Fruit fly (Drosophila melanogaster) whole organism, embryonic: ENCODE measurements around the gene Hexo2.

Experiments
- Ada2b ChIP-seq: fragments of 200-800 bp; sonication (Bioruptor generic); IDR thresholded peaks from 2 replicates; pipeline ENCODE4 v1.3.6; 2022; ENCODE audit warnings: missing biosample characterization, missing genetic modification characterization
- Asciz ChIP-seq: fragments of 200-800 bp; sonication (Bioruptor generic); optimal IDR thresholded peaks from 2 replicates; lab custom pipeline; 2017; ENCODE audit warnings: missing biosample characterization, mild to moderate bottlenecking, missing genetic modification characterization, missing genetic modification reagents
- B-H2 ChIP-seq: fragments of 200-800 bp; sonication (Bioruptor generic); optimal IDR thresholded peaks from 2 replicates; lab custom pipeline; 2018; ENCODE audit warnings: missing biosample characterization, mild to moderate bottlenecking, missing genetic modification characterization
- CG14860 ChIP-seq: fragments of 200-800 bp; sonication (Bioruptor generic); IDR thresholded peaks from 3 replicates; pipeline ENCODE4 v1.3.6; 2022; ENCODE audit warnings: missing biosample characterization, missing genetic modification characterization; ENCODE audit not compliant: partially characterized antibody
- CG15269 ChIP-seq: fragments of 200-800 bp; sonication (Bioruptor generic); optimal IDR thresholded peaks from 2 replicates; lab custom pipeline; 2018; ENCODE audit warnings: missing biosample characterization, mild to moderate bottlenecking, missing genetic modification characterization, moderate library complexity
- CG18476 ChIP-seq: fragments of 200-800 bp; sonication (Bioruptor generic); optimal IDR thresholded peaks from 2 replicates; lab custom pipeline; 2016; ENCODE audit warnings: missing biosample characterization, mild to moderate bottlenecking, missing genetic modification characterization
- CG18619 ChIP-seq: fragments of 200-800 bp; sonication (Bioruptor generic); optimal IDR thresholded peaks from 3 replicates; lab custom pipeline; 2017; ENCODE audit warnings: missing biosample characterization, mild to moderate bottlenecking, missing genetic modification characterization
- CG30403 ChIP-seq: fragments of 200-800 bp; sonication (Bioruptor generic); optimal IDR thresholded peaks from 3 replicates; lab custom pipeline; 2016; ENCODE audit warnings: missing biosample characterization, missing genetic modification characterization
- CG3163 ChIP-seq: fragments of 200-800 bp; sonication (Bioruptor generic); optimal IDR thresholded peaks from 3 replicates; lab custom pipeline; 2016; ENCODE audit warnings: missing biosample characterization, missing genetic modification characterization
- CG3407 ChIP-seq: fragments of 200-800 bp; sonication (Bioruptor generic); optimal IDR thresholded peaks from 2 replicates; lab custom pipeline; 2018; ENCODE audit warnings: missing biosample characterization, mild to moderate bottlenecking, missing genetic modification characterization
- CG4282 ChIP-seq: fragments of 200-800 bp; sonication (Bioruptor generic); optimal IDR thresholded peaks from 2 replicates; lab custom pipeline; 2016; ENCODE audit warnings: missing biosample characterization, missing genetic modification characterization
- CG4730 ChIP-seq: fragments of 200-800 bp; sonication (Bioruptor generic); IDR thresholded peaks from 2 replicates; pipeline ENCODE4 v1.3.6; 2022; ENCODE audit warnings: missing biosample characterization, missing genetic modification characterization
- CG6175 ChIP-seq: fragments of 200-800 bp; sonication (Bioruptor generic); IDR thresholded peaks from 3 replicates; pipeline ENCODE4 v1.3.6; 2022; ENCODE audit warnings: missing biosample characterization, missing genetic modification characterization
- CG7271 ChIP-seq: fragments of 200-800 bp; sonication (Bioruptor generic); optimal IDR thresholded peaks from 2 replicates; lab custom pipeline; 2018; ENCODE audit warnings: missing biosample characterization, mild to moderate bottlenecking, missing genetic modification characterization, moderate library complexity
- CG7372 ChIP-seq: fragments of 200-800 bp; sonication (Bioruptor generic); IDR thresholded peaks from 2 replicates; pipeline ENCODE4 v1.3.6; 2022; ENCODE audit warnings: missing biosample characterization, missing genetic modification characterization
- CG7928 ChIP-seq: fragments of 200-800 bp; sonication (Bioruptor generic); optimal IDR thresholded peaks from 2 replicates; lab custom pipeline; 2017; ENCODE audit warnings: missing biosample characterization, mild to moderate bottlenecking, missing genetic modification characterization
- CG8924 ChIP-seq: fragments of 200-800 bp; optimal IDR thresholded peaks from 3 replicates; lab custom pipeline; 2019; ENCODE audit warnings: missing biosample characterization, mild to moderate bottlenecking, missing genetic modification characterization, moderate library complexity
- CG9609 ChIP-seq: fragments of 200-800 bp; sonication (Bioruptor generic); optimal IDR thresholded peaks from 3 replicates; lab custom pipeline; 2016; ENCODE audit warnings: missing biosample characterization, missing genetic modification characterization
- CG9727 ChIP-seq: fragments of 200-800 bp; sonication (Bioruptor generic); optimal IDR thresholded peaks from 3 replicates; lab custom pipeline; 2017; ENCODE audit warnings: missing biosample characterization, mild to moderate bottlenecking, missing genetic modification characterization
- CG9797 ChIP-seq: fragments of 200-800 bp; sonication (Bioruptor generic); optimal IDR thresholded peaks from 3 replicates; lab custom pipeline; 2018; ENCODE audit warnings: missing biosample characterization, mild to moderate bottlenecking, missing genetic modification characterization
- CHES-1-like ChIP-seq: fragments of 200-800 bp; sonication (Bioruptor generic); optimal IDR thresholded peaks from 2 replicates; lab custom pipeline; 2016; ENCODE audit warnings: missing biosample characterization, missing genetic modification characterization
- Eip74EF ChIP-seq, 2 experiments: fragments of 200-800 bp in 1 of 2; fragments of >200 bp in 1 of 2; sonication (Bioruptor generic) in 1 of 2; optimal IDR thresholded peaks; 2 replicates each; lab custom pipeline; 2017 to 2019; ENCODE audit warnings: missing biosample characterization in 2 of 2, missing genetic modification characterization in 2 of 2, mild to moderate bottlenecking in 1 of 2, moderate library complexity in 1 of 2
- Fer2 ChIP-seq: fragments of 200-800 bp; sonication (Bioruptor generic); optimal IDR thresholded peaks from 2 replicates; lab custom pipeline; 2018; ENCODE audit warnings: missing biosample characterization, mild to moderate bottlenecking, missing genetic modification characterization, moderate library complexity
- H2.0 ChIP-seq: fragments of 200-800 bp; sonication (Bioruptor generic); IDR thresholded peaks from 2 replicates; pipeline ENCODE4 v1.3.6; 2022; ENCODE audit warnings: missing biosample characterization, missing genetic modification characterization
- HHEX ChIP-seq: fragments of 200-800 bp; sonication (Bioruptor generic); optimal IDR thresholded peaks from 3 replicates; lab custom pipeline; 2017; ENCODE audit warnings: missing biosample characterization, mild to moderate bottlenecking, missing genetic modification characterization, missing genetic modification reagents
- Mes4 ChIP-seq: fragments of 200-800 bp; sonication (Bioruptor generic); optimal IDR thresholded peaks from 2 replicates; lab custom pipeline; 2016; ENCODE audit warnings: missing biosample characterization, missing genetic modification characterization
- NC2α ChIP-seq: fragments of 200-800 bp; sonication (Bioruptor generic); optimal IDR thresholded peaks from 2 replicates; lab custom pipeline; 2016; ENCODE audit warnings: missing biosample characterization, missing genetic modification characterization
- NFAT ChIP-seq: fragments of 200-800 bp; sonication (Bioruptor generic); IDR thresholded peaks from 2 replicates; pipeline ENCODE4 v1.3.6; 2022; ENCODE audit warnings: missing biosample characterization, missing genetic modification characterization
- NfI ChIP-seq: fragments of 200-800 bp; sonication (Bioruptor generic); optimal IDR thresholded peaks from 3 replicates; lab custom pipeline; 2018; ENCODE audit warnings: missing biosample characterization, mild to moderate bottlenecking, missing genetic modification characterization, moderate library complexity
- Ptx1 ChIP-seq: fragments of 200-800 bp; sonication (Bioruptor generic); IDR thresholded peaks from 2 replicates; pipeline ENCODE4 v1.3.6; 2022; ENCODE audit warnings: missing biosample characterization, missing genetic modification characterization
- Rx ChIP-seq: fragments of 200-800 bp; sonication (Bioruptor generic); IDR thresholded peaks from 2 replicates; pipeline ENCODE4 v1.3.6; 2022; ENCODE audit warnings: missing biosample characterization, missing genetic modification characterization
- Sin3A ChIP-seq: fragments of >200 bp; optimal IDR thresholded peaks from 2 replicates; lab custom pipeline; 2018
- Spps ChIP-seq: fragments of 200-800 bp; sonication (Bioruptor generic); optimal IDR thresholded peaks from 2 replicates; lab custom pipeline; 2018; ENCODE audit warnings: missing biosample characterization, mild to moderate bottlenecking, missing genetic modification characterization
- al ChIP-seq: fragments of 200-800 bp; sonication (Bioruptor generic); IDR thresholded peaks from 2 replicates; pipeline ENCODE4 v1.3.6; 2022; ENCODE audit warnings: missing biosample characterization, missing genetic modification characterization
- ase ChIP-seq: fragments of 200-800 bp; sonication (Bioruptor generic); IDR thresholded peaks from 3 replicates; pipeline ENCODE4 v1.3.6; 2022; ENCODE audit warnings: missing biosample characterization, missing genetic modification characterization
- cg ChIP-seq: fragments of 200-800 bp; sonication (Bioruptor generic); optimal IDR thresholded peaks from 3 replicates; lab custom pipeline; 2019; ENCODE audit warnings: missing biosample characterization, mild to moderate bottlenecking, missing genetic modification characterization, moderate library complexity
- chn ChIP-seq: fragments of 200-800 bp; sonication (Bioruptor generic); optimal IDR thresholded peaks from 2 replicates; lab custom pipeline; 2016; ENCODE audit warnings: missing biosample characterization, missing genetic modification characterization
- dan ChIP-seq: fragments of 200-800 bp; sonication (Bioruptor generic); IDR thresholded peaks from 2 replicates; pipeline ENCODE4 v1.3.6; 2022; ENCODE audit warnings: missing biosample characterization, missing genetic modification characterization
- eve ChIP-seq, 2 experiments: fragments of >200 bp; optimal IDR thresholded peaks; 2 replicates each; lab custom pipeline; 2017; ENCODE audit warnings: missing biosample characterization in 2 of 2, missing genetic modification characterization in 2 of 2
- eyg ChIP-seq: fragments of 200-800 bp; sonication (Bioruptor generic); optimal IDR thresholded peaks from 3 replicates; lab custom pipeline; 2016; ENCODE audit warnings: missing biosample characterization, missing genetic modification characterization
- gce ChIP-seq: fragments of 200-800 bp; sonication (Bioruptor generic); IDR thresholded peaks from 3 replicates; pipeline ENCODE4 v1.3.6; 2022; ENCODE audit warnings: missing biosample characterization, missing genetic modification characterization
- gsb-n ChIP-seq: fragments of 200-800 bp; sonication (Bioruptor generic); optimal IDR thresholded peaks from 3 replicates; lab custom pipeline; 2018; ENCODE audit warnings: missing biosample characterization, mild to moderate bottlenecking, missing genetic modification characterization
- luna ChIP-seq: fragments of 200-800 bp; sonication (Bioruptor generic); optimal IDR thresholded peaks from 2 replicates; lab custom pipeline; 2016; ENCODE audit warnings: missing biosample characterization, missing genetic modification characterization
- mam ChIP-seq: fragments of 200-800 bp; sonication (Bioruptor generic); optimal IDR thresholded peaks from 3 replicates; lab custom pipeline; 2016; ENCODE audit warnings: missing biosample characterization, missing genetic modification characterization
- peb ChIP-seq: fragments of 200-800 bp; sonication (Bioruptor generic); IDR thresholded peaks from 2 replicates; pipeline ENCODE4 v1.3.6; 2022; ENCODE audit warnings: missing biosample characterization, missing genetic modification characterization
- pfk ChIP-seq: fragments of 200-800 bp; sonication (Bioruptor generic); optimal IDR thresholded peaks from 2 replicates; lab custom pipeline; 2018; ENCODE audit warnings: missing biosample characterization, mild to moderate bottlenecking, missing genetic modification characterization, moderate library complexity
- sens-2 ChIP-seq: fragments of 200-800 bp; sonication (Bioruptor generic); IDR thresholded peaks from 2 replicates; pipeline ENCODE4 v1.3.6; 2022; ENCODE audit warnings: missing biosample characterization, missing genetic modification characterization
- tin ChIP-seq: fragments of 200-800 bp; sonication (Bioruptor generic); optimal IDR thresholded peaks from 3 replicates; lab custom pipeline; 2016; ENCODE audit warnings: missing biosample characterization, missing genetic modification characterization
- unpg ChIP-seq: fragments of 200-800 bp; sonication (Bioruptor generic); optimal IDR thresholded peaks from 3 replicates; lab custom pipeline; 2018; ENCODE audit warnings: missing biosample characterization, mild to moderate bottlenecking, missing genetic modification characterization, moderate library complexity
- wek ChIP-seq: fragments of 200-800 bp; sonication (Bioruptor generic); optimal IDR thresholded peaks from 3 replicates; lab custom pipeline; 2018; ENCODE audit warnings: missing biosample characterization, mild to moderate bottlenecking, missing genetic modification characterization, moderate library complexity
- zen2 ChIP-seq: fragments of 200-800 bp; sonication (Bioruptor generic); IDR thresholded peaks from 3 replicates; pipeline ENCODE4 v1.3.6; 2022; ENCODE audit warnings: missing biosample characterization, missing genetic modification characterization; ENCODE audit not compliant: partially characterized antibody

Gene Hexo2

DNA sequence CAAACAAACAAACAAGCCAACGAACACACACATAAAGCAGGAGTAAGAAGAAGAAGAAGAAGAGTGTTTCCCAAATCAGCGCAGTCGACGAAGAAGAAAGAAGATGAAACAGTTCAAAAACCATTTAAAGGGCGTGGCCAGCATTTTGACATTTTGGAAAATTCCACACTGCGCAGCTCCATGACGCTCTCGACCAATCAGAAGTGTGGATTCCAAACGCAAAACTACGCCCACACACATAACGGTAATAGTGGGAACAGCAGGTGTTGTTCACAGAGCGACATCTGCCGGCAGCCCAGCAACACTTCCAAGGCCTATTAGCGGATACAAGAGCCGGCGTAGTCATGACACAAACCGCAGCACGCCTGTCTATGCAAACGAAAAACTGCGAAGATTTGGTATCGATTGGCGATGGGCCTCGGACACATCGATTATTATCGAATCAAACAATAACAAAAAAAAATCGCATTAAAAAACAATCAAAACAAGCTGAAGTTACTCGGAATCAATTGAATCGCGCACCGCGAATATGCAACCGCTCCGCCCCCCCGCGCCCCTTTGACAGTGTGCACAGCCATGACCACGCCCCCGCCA, 32.7 kb upstream of the Hexo2 start, which contains the start of gene Rubicon (continued):
- TF ChIP-seq Rx (GFP tag; lab: Robert Waterston, UW) (no peak), CG7372 (GFP tag; lab: Robert Waterston, UW) (no peak), CG18619 (peak; percentile 41), CG9727 (GFP tag; lab: Kevin White, UChicago) (peak; percentile 17), peb (GFP tag; lab: Robert Waterston, UW) (no peak), Eip74EF (GFP tag; optimal IDR thresholded peaks at IDR 0.05; lab: Kevin White, UChicago) (no peak), dan (GFP tag; lab: Robert Waterston, UW) (no peak), CHES-1-like (GFP tag; lab: Kevin White, UChicago) (peak; percentile 55), CG9609 (GFP tag; lab: Kevin White, UChicago) (no peak), B-H2 (GFP tag; lab: Kevin White, UChicago) (peak; percentile 59), Mes4 (peak; percentile 5), CG14860 (GFP tag; lab: Robert Waterston, UW) (peak; percentile 84), ase (no peak), al (GFP tag; lab: Robert Waterston, UW) (no peak), gce (no peak; the same call in 2 of the 3 replicates), luna (GFP tag; lab: Kevin White, UChicago) (no peak), NFAT (GFP tag; lab: Robert Waterston, UW) (no peak), NC2α (GFP tag; lab: Kevin White, UChicago) (no peak), eve (GFP tag; optimal IDR thresholded peaks at IDR 0.05; lab: Kevin White, UChicago) (no peak), CG7271 (no peak), cg (peak; percentile 51), tin (GFP tag; lab: Kevin White, UChicago) (peak; percentile 22), chn (GFP tag; lab: Kevin White, UChicago) (peak; percentile 23), CG7928 (GFP tag; lab: Kevin White, UChicago) (no peak), HHEX (GFP tag; lab: Kevin White, UChicago) (no peak), CG4282 (peak; percentile 39), CG18476 (no peak), zen2 (peak; percentile 83; the same call in 2 of the 3 replicates), NfI (GFP tag; lab: Kevin White, UChicago) (peak; percentile 63), Fer2 (tag; lab: Kevin White, UChicago) (no peak), Ptx1 (GFP tag; lab: Robert Waterston, UW) (peak; percentile 38), CG8924 (peak; percentile 45), Sin3A (lab: Kevin White, UChicago) (peak; percentile 8), gsb-n (peak; percentile 36), Spps (no peak), sens-2 (GFP tag; lab: Robert Waterston, UW) (no peak), Ada2b (no peak), CG4730 (GFP tag; lab: Robert Waterston, UW) (no peak), CG9797 (GFP tag; lab: Kevin White, UChicago) (peak; percentile 58), wek (GFP tag; lab: Kevin White, UChicago) (peak; percentile 1), CG6175 (no peak), H2.0 (GFP tag; lab: Robert Waterston, UW) (0 out of 2 replicates have a peak, but pooled peaks have one; percentile 20), CG30403 (GFP tag; lab: Kevin White, UChicago) (no peak), mam (GFP tag; lab: Kevin White, UChicago) (peak; percentile 16), eyg (GFP tag; lab: Kevin White, UChicago) (no peak), unpg (GFP tag; lab: Kevin White, UChicago) (peak; percentile 11), CG15269 (tag; lab: Kevin White, UChicago) (peak; percentile 11), pfk (GFP tag; lab: Kevin White, UChicago) (no peak), CG3163 (GFP tag; lab: Kevin White, UChicago) (peak; percentile 50), CG3407 (GFP tag; lab: Kevin White, UChicago) (no peak), Asciz (no peak)
